Fruit fly (Drosophila melanogaster) whole organism, embryonic: ENCODE data around the gene FucTD.

Source experiments
- Blimp-1 ChIP-seq: fragments of 200-800 bp; sonication (Bioruptor generic); optimal IDR thresholded peaks from 3 replicates; lab custom pipeline; 2018; ENCODE audit warnings: missing biosample characterization, missing genetic modification characterization, mild to moderate bottlenecking, moderate library complexity, missing genetic modification reagents
- CG10431 ChIP-seq: fragments of 200-800 bp; sonication (Bioruptor generic); optimal IDR thresholded peaks from 3 replicates; lab custom pipeline; 2018; ENCODE audit warnings: missing biosample characterization, mild to moderate bottlenecking, missing genetic modification characterization
- CG11085 ChIP-seq: fragments of 200-800 bp; sonication (Bioruptor generic); IDR thresholded peaks from 2 replicates; pipeline ENCODE4 v1.3.6; 2022; ENCODE audit warnings: missing biosample characterization, missing genetic modification characterization
- CG12391 ChIP-seq: fragments of 200-800 bp; sonication (Bioruptor generic); optimal IDR thresholded peaks from 3 replicates; lab custom pipeline; 2018; ENCODE audit warnings: missing biosample characterization, mild to moderate bottlenecking, missing genetic modification characterization, moderate library complexity
- CG13624 ChIP-seq: fragments of 200-800 bp; sonication (Bioruptor generic); optimal IDR thresholded peaks from 2 replicates; lab custom pipeline; 2016; ENCODE audit warnings: missing biosample characterization, missing genetic modification characterization
- CG15269 ChIP-seq: fragments of 200-800 bp; sonication (Bioruptor generic); optimal IDR thresholded peaks from 2 replicates; lab custom pipeline; 2018; ENCODE audit warnings: missing biosample characterization, mild to moderate bottlenecking, missing genetic modification characterization, moderate library complexity
- CG1529 ChIP-seq: fragments of 200-800 bp; sonication (Bioruptor generic); optimal IDR thresholded peaks from 3 replicates; lab custom pipeline; 2018; ENCODE audit warnings: missing biosample characterization, missing genetic modification characterization
- CG16779 ChIP-seq: fragments of 200-800 bp; sonication (Bioruptor generic); IDR thresholded peaks from 2 replicates; pipeline ENCODE4 v1.3.6; 2022; ENCODE audit warnings: missing biosample characterization, missing genetic modification characterization
- CG17568 ChIP-seq: fragments of 200-800 bp; sonication (Bioruptor generic); optimal IDR thresholded peaks from 2 replicates; lab custom pipeline; 2018; ENCODE audit warnings: missing biosample characterization, mild to moderate bottlenecking, missing genetic modification characterization, moderate library complexity
- CG2116 ChIP-seq: fragments of 200-800 bp; sonication (Bioruptor generic); optimal IDR thresholded peaks from 3 replicates; lab custom pipeline; 2018; ENCODE audit warnings: missing biosample characterization, mild to moderate bottlenecking, missing genetic modification characterization
- CG2889 ChIP-seq: fragments of 200-800 bp; sonication (Bioruptor generic); IDR thresholded peaks from 3 replicates; pipeline ENCODE4 v1.3.6; 2022; ENCODE audit warnings: missing biosample characterization, missing genetic modification characterization
- CG32772 ChIP-seq: fragments of 200-800 bp; sonication (Bioruptor generic); IDR thresholded peaks from 2 replicates; pipeline ENCODE4 v1.3.6; 2022; ENCODE audit warnings: missing biosample characterization, missing genetic modification characterization
- CG33213 ChIP-seq: fragments of 200-800 bp; sonication (Bioruptor generic); optimal IDR thresholded peaks from 3 replicates; lab custom pipeline; 2016; ENCODE audit warnings: missing biosample characterization, missing genetic modification characterization
- CG34224 ChIP-seq: fragments of 200-800 bp; sonication (Bioruptor generic); IDR thresholded peaks from 3 replicates; pipeline ENCODE4 v1.3.6; 2022; ENCODE audit warnings: missing biosample characterization, missing genetic modification characterization; ENCODE audit not compliant: partially characterized antibody
- CG4404 ChIP-seq: fragments of 200-800 bp; sonication (Bioruptor generic); IDR thresholded peaks from 2 replicates; pipeline ENCODE4 v1.3.6; 2022; ENCODE audit warnings: missing biosample characterization, missing genetic modification characterization
- CG6272 ChIP-seq: fragments of 200-800 bp; sonication (Bioruptor generic); IDR thresholded peaks from 2 replicates; pipeline ENCODE4 v1.3.6; 2022; ENCODE audit warnings: missing biosample characterization, missing genetic modification characterization
- CG6791 ChIP-seq: fragments of 200-800 bp; sonication (Bioruptor generic); IDR thresholded peaks from 3 replicates; pipeline ENCODE4 v1.3.6; 2022; ENCODE audit warnings: missing biosample characterization, missing genetic modification characterization; ENCODE audit not compliant: partially characterized antibody
- CG8281 ChIP-seq: fragments of 200-800 bp; sonication (Bioruptor generic); optimal IDR thresholded peaks from 2 replicates; lab custom pipeline; 2018; ENCODE audit warnings: missing biosample characterization, mild to moderate bottlenecking, missing genetic modification characterization, moderate library complexity
- Dek ChIP-seq: fragments of 200-800 bp; sonication (Bioruptor generic); optimal IDR thresholded peaks from 3 replicates; lab custom pipeline; 2019; ENCODE audit warnings: missing biosample characterization, mild to moderate bottlenecking, missing genetic modification characterization, moderate library complexity
- Dll ChIP-seq: fragments of 200-800 bp; sonication (Bioruptor generic); IDR thresholded peaks from 4 replicates; pipeline ENCODE4 v1.3.6; 2022; ENCODE audit warnings: missing biosample characterization, missing genetic modification characterization; ENCODE audit not compliant: partially characterized antibody
- Elba2 ChIP-seq: fragments of 200-800 bp; sonication (Bioruptor generic); optimal IDR thresholded peaks from 3 replicates; lab custom pipeline; 2016; ENCODE audit warnings: missing biosample characterization, missing genetic modification characterization
- H2.0 ChIP-seq: fragments of 200-800 bp; sonication (Bioruptor generic); IDR thresholded peaks from 2 replicates; pipeline ENCODE4 v1.3.6; 2022; ENCODE audit warnings: missing biosample characterization, missing genetic modification characterization
- HHEX ChIP-seq: fragments of 200-800 bp; sonication (Bioruptor generic); optimal IDR thresholded peaks from 3 replicates; lab custom pipeline; 2017; ENCODE audit warnings: missing biosample characterization, mild to moderate bottlenecking, missing genetic modification characterization, missing genetic modification reagents
- HmgD ChIP-seq: fragments of 200-800 bp; sonication (Bioruptor generic); optimal IDR thresholded peaks from 3 replicates; lab custom pipeline; 2016; ENCODE audit warnings: missing biosample characterization, missing genetic modification characterization
- HmgZ ChIP-seq: fragments of 200-800 bp; sonication (Bioruptor generic); optimal IDR thresholded peaks from 2 replicates; lab custom pipeline; 2018; ENCODE audit warnings: missing biosample characterization, mild to moderate bottlenecking, missing genetic modification characterization
- Hr39 ChIP-seq: fragments of >200 bp; optimal IDR thresholded peaks from 2 replicates; lab custom pipeline; 2017
- MBD-R2 ChIP-seq: fragments of 200-800 bp; sonication (Bioruptor generic); IDR thresholded peaks from 2 replicates; pipeline ENCODE4 v1.3.6; 2022; ENCODE audit warnings: missing biosample characterization, missing genetic modification characterization
- Mad ChIP-seq: fragments of 200-800 bp; sonication (Bioruptor generic); optimal IDR thresholded peaks from 2 replicates; lab custom pipeline; 2016; ENCODE audit warnings: missing biosample characterization, missing genetic modification characterization
- PHDP ChIP-seq: fragments of 200-800 bp; sonication (Bioruptor generic); optimal IDR thresholded peaks from 3 replicates; lab custom pipeline; 2018; ENCODE audit warnings: missing biosample characterization, mild to moderate bottlenecking, missing genetic modification characterization, moderate library complexity
- Sin3A ChIP-seq: fragments of >200 bp; optimal IDR thresholded peaks from 2 replicates; lab custom pipeline; 2018
- TFAM ChIP-seq: fragments of 200-800 bp; sonication (Bioruptor generic); optimal IDR thresholded peaks from 2 replicates; lab custom pipeline; 2017; ENCODE audit warnings: missing biosample characterization, missing genetic modification characterization, inconsistent platforms
- Tbp ChIP-seq: fragments of >200 bp; optimal IDR thresholded peaks from 2 replicates; lab custom pipeline; 2018; ENCODE audit warnings: missing biosample characterization, missing genetic modification characterization
- Xrp1 ChIP-seq: fragments of 200-800 bp; sonication (Bioruptor generic); IDR thresholded peaks from 2 replicates; pipeline ENCODE4 v1.3.6; 2022; ENCODE audit warnings: missing biosample characterization, missing genetic modification characterization
- aop ChIP-seq: fragments of 200-800 bp; sonication (Bioruptor generic); IDR thresholded peaks from 2 replicates; pipeline ENCODE4 v1.3.6; 2022; ENCODE audit warnings: missing biosample characterization, missing genetic modification characterization
- ara ChIP-seq: fragments of 200-800 bp; sonication (Bioruptor generic); IDR thresholded peaks from 2 replicates; pipeline ENCODE4 v1.3.6; 2022; ENCODE audit warnings: missing biosample characterization, missing genetic modification characterization
- croc ChIP-seq: fragments of 200-800 bp; sonication (Bioruptor generic); conservative IDR thresholded peaks from 3 replicates; pipeline ENCODE4 v1.3.6; 2022; ENCODE audit warnings: missing biosample characterization, missing genetic modification characterization
- dysf ChIP-seq: fragments of 200-800 bp; sonication (Bioruptor generic); IDR thresholded peaks from 3 replicates; pipeline ENCODE4 v1.3.6; 2022; ENCODE audit warnings: missing biosample characterization, missing genetic modification characterization
- en ChIP-seq: fragments of 200-800 bp; sonication (Bioruptor generic); optimal IDR thresholded peaks from 2 replicates; lab custom pipeline; 2016; ENCODE audit warnings: missing biosample characterization, missing genetic modification characterization
- gcm ChIP-seq: fragments of 200-800 bp; sonication (Bioruptor generic); optimal IDR thresholded peaks from 2 replicates; lab custom pipeline; 2019; ENCODE audit warnings: missing biosample characterization, mild to moderate bottlenecking, missing genetic modification characterization, moderate library complexity
- inv ChIP-seq: fragments of 200-800 bp; sonication (Bioruptor generic); IDR thresholded peaks from 2 replicates; pipeline ENCODE4 v1.3.6; 2022; ENCODE audit warnings: missing biosample characterization, missing genetic modification characterization; ENCODE audit not compliant: partially characterized antibody
- kni ChIP-seq: fragments of 200-800 bp; sonication (Bioruptor generic); optimal IDR thresholded peaks from 3 replicates; lab custom pipeline; 2017; ENCODE audit warnings: mild to moderate bottlenecking, missing biosample characterization, missing genetic modification reagents, missing genetic modification characterization
- row ChIP-seq: fragments of 200-800 bp; sonication (Bioruptor generic); IDR thresholded peaks from 3 replicates; pipeline ENCODE4 v1.3.6; 2022; ENCODE audit warnings: missing biosample characterization, missing genetic modification characterization
- sc ChIP-seq, 3 experiments: fragments of >200 bp in 2 of 3; fragments of 200-800 bp in 1 of 3; sonication (Bioruptor generic) in 1 of 3; optimal IDR thresholded peaks; 2 replicates in 2 of 3; 3 replicates in 1 of 3; lab custom pipeline; 2017; ENCODE audit warnings: mild to moderate bottlenecking in 1 of 3, missing biosample characterization in 1 of 3, missing genetic modification characterization in 1 of 3, missing genetic modification reagents in 1 of 3
- sens ChIP-seq: fragments of 200-800 bp; sonication (Bioruptor generic); peaks from one replicate; lab custom pipeline; 2016; ENCODE audit warnings: missing biosample characterization, missing genetic modification characterization
- sisA ChIP-seq: fragments of 200-800 bp; sonication (Bioruptor generic); IDR thresholded peaks from 2 replicates; pipeline ENCODE4 v1.3.6; 2022; ENCODE audit warnings: missing biosample characterization, missing genetic modification characterization
- slbo ChIP-seq: fragments of 200-800 bp; sonication (Bioruptor generic); IDR thresholded peaks from 2 replicates; pipeline ENCODE4 v1.3.6; 2022; ENCODE audit warnings: missing biosample characterization, missing genetic modification characterization
- slou ChIP-seq: fragments of 200-800 bp; sonication (Bioruptor generic); optimal IDR thresholded peaks from 3 replicates; lab custom pipeline; 2016; ENCODE audit warnings: missing biosample characterization, missing genetic modification characterization
- sna ChIP-seq: fragments of 200-800 bp; sonication (Bioruptor generic); IDR thresholded peaks from 2 replicates; pipeline ENCODE4 v1.3.6; 2022; ENCODE audit warnings: missing biosample characterization, missing genetic modification characterization; ENCODE audit not compliant: partially characterized antibody
- sug ChIP-seq: fragments of 200-800 bp; optimal IDR thresholded peaks from 2 replicates; lab custom pipeline; 2019; ENCODE audit warnings: missing biosample characterization, mild to moderate bottlenecking, missing genetic modification characterization, moderate library complexity
- tap ChIP-seq: fragments of 200-800 bp; optimal IDR thresholded peaks from 3 replicates; lab custom pipeline; 2019; ENCODE audit warnings: missing biosample characterization, mild to moderate bottlenecking, missing genetic modification characterization, moderate library complexity
- tll ChIP-seq, 2 experiments: fragments of 200-800 bp in 1 of 2; fragments of >200 bp in 1 of 2; sonication (Bioruptor generic) in 1 of 2; optimal IDR thresholded peaks; 2 replicates each; lab custom pipeline; 2017 to 2019; ENCODE audit warnings: missing biosample characterization in 2 of 2, missing genetic modification characterization in 2 of 2, mild to moderate bottlenecking in 1 of 2, moderate library complexity in 1 of 2
- usp ChIP-seq: fragments of >200 bp; optimal IDR thresholded peaks from 2 replicates; lab custom pipeline; 2017; ENCODE audit warnings: missing biosample characterization, missing genetic modification characterization

Gene FucTD

dm6 chr3L:1424488-1424887 lies 8.5 kb downstream of the FucTD start (continued):
- 0 out of 2 replicates have a peak, but pooled peaks have one; percentile 20 for TF ChIP-seq CG32772 (GFP tag; lab: Robert Waterston, UW)
- TF ChIP-seq CG13624: no peak
- TF ChIP-seq aop (GFP tag; lab: Robert Waterston, UW): no peak
- TF ChIP-seq CG6272 (GFP tag; lab: Robert Waterston, UW): no peak
- no peak for TF ChIP-seq CG33213
- no peak for TF ChIP-seq HmgZ
- no peak for TF ChIP-seq Tbp (GFP tag; lab: Kevin White, UChicago)
- TF ChIP-seq H2.0 (GFP tag; lab: Robert Waterston, UW): no peak
- TF ChIP-seq TFAM (GFP tag; lab: Kevin White, UChicago): no peak
- peak; percentile 94 for TF ChIP-seq sens (GFP tag; lab: Kevin White, UChicago)
- peak; percentile 61; the same call in 1 of the 2 replicates for TF ChIP-seq Xrp1 (GFP tag; lab: Robert Waterston, UW)
- no peak for TF ChIP-seq Dek (tag; lab: Kevin White, UChicago)
- peak; percentile 29; the same call in 1 of the 2 replicates for TF ChIP-seq sisA (GFP tag; lab: Robert Waterston, UW)
- peak; percentile 28; the same call in 2 of the 3 replicates for TF ChIP-seq croc (GFP tag; lab: Robert Waterston, UW)
- no peak for TF ChIP-seq MBD-R2 (GFP tag; lab: Robert Waterston, UW)
- TF ChIP-seq PHDP (tag; lab: Kevin White, UChicago): no peak
- TF ChIP-seq row (GFP tag; lab: Robert Waterston, UW): 0 out of 3 replicates have a peak, but pooled peaks have one; percentile 16
- no peak for TF ChIP-seq Hr39 (lab: Kevin White, UChicago)
- TF ChIP-seq CG12391 (tag; lab: Kevin White, UChicago): no peak
- TF ChIP-seq kni (GFP tag; lab: Kevin White, UChicago): no peak
- no peak for TF ChIP-seq gcm
- TF ChIP-seq CG6791 (GFP tag; lab: Robert Waterston, UW): no peak
- TF ChIP-seq CG4404 (GFP tag; lab: Robert Waterston, UW): no peak
- TF ChIP-seq en (GFP tag; lab: Kevin White, UChicago): no peak
- TF ChIP-seq sc (optimal IDR thresholded peaks at IDR 0.05; lab: Kevin White, UChicago): no peak
- no peak for TF ChIP-seq sc (GFP tag; optimal IDR thresholded peaks at IDR 0.05; lab: Kevin White, UChicago)
- TF ChIP-seq CG34224: no peak
- no peak for TF ChIP-seq tll (GFP tag; optimal IDR thresholded peaks at IDR 0.05; lab: Kevin White, UChicago)
- TF ChIP-seq usp (GFP tag; lab: Kevin White, UChicago): no peak
- no peak for TF ChIP-seq Elba2 (GFP tag; lab: Kevin White, UChicago)
- no peak for TF ChIP-seq inv
- no peak for TF ChIP-seq sna (GFP tag; lab: Robert Waterston, UW)
- no peak for TF ChIP-seq sug
- TF ChIP-seq CG1529 (GFP tag; lab: Kevin White, UChicago): no peak
- TF ChIP-seq CG2116: no peak
- TF ChIP-seq slbo (GFP tag; lab: Robert Waterston, UW): no peak
- TF ChIP-seq Mad (GFP tag; lab: Kevin White, UChicago): no peak
- no peak for TF ChIP-seq Dll (GFP tag; lab: Robert Waterston, UW)
- TF ChIP-seq HmgD (GFP tag; lab: Kevin White, UChicago): no peak
- no peak for TF ChIP-seq CG8281 (tag; lab: Kevin White, UChicago)
- TF ChIP-seq CG2889 (GFP tag; lab: Robert Waterston, UW): no peak
- TF ChIP-seq Blimp-1 (GFP tag; lab: Kevin White, UChicago): peak; percentile 10
- TF ChIP-seq Sin3A (lab: Kevin White, UChicago): no peak
- TF ChIP-seq CG17568 (GFP tag; lab: Kevin White, UChicago): no peak
- TF ChIP-seq CG15269 (tag; lab: Kevin White, UChicago): no peak
- no peak for TF ChIP-seq tap (tag; lab: Kevin White, UChicago)
- no peak for TF ChIP-seq CG10431 (GFP tag; lab: Kevin White, UChicago)
- no peak for TF ChIP-seq CG11085 (GFP tag; lab: Robert Waterston, UW)
- TF ChIP-seq slou (GFP tag; lab: Kevin White, UChicago): no peak
- TF ChIP-seq HHEX (GFP tag; lab: Kevin White, UChicago): no peak
- no peak for TF ChIP-seq CG16779 (GFP tag; lab: Robert Waterston, UW)
- peak; percentile 36; the same call in 1 of the 3 replicates for TF ChIP-seq dysf (GFP tag; lab: Robert Waterston, UW)
- TF ChIP-seq ara (GFP tag; lab: Robert Waterston, UW): peak; percentile 56; the same call in 1 of the 2 replicates
